Fruit fly (Drosophila melanogaster) whole organism, embryonic: Measurements from ENCODE around the gene CG14357.

Experiments used
- ATbp ChIP-seq: fragments of 200-800 bp; sonication (Bioruptor generic); optimal IDR thresholded peaks from 2 replicates; lab custom pipeline; 2017; ENCODE audit warnings: missing biosample characterization, mild to moderate bottlenecking, missing genetic modification characterization, missing genetic modification reagents
- B-H2 ChIP-seq: fragments of 200-800 bp; sonication (Bioruptor generic); optimal IDR thresholded peaks from 2 replicates; lab custom pipeline; 2018; ENCODE audit warnings: missing biosample characterization, mild to moderate bottlenecking, missing genetic modification characterization
- BtbVII ChIP-seq: fragments of 200-800 bp; sonication (Bioruptor generic); optimal IDR thresholded peaks from 3 replicates; lab custom pipeline; 2017; ENCODE audit warnings: missing biosample characterization, mild to moderate bottlenecking, missing genetic modification characterization
- CG11560 ChIP-seq: fragments of 200-800 bp; sonication (Bioruptor generic); IDR thresholded peaks from 3 replicates; pipeline ENCODE4 v1.3.6; 2022; ENCODE audit warnings: missing biosample characterization, missing genetic modification characterization
- CG14050 ChIP-seq: fragments of 200-800 bp; sonication (Bioruptor generic); IDR thresholded peaks from 3 replicates; pipeline ENCODE4 v1.3.6; 2022; ENCODE audit warnings: missing biosample characterization, missing genetic modification characterization
- CG15269 ChIP-seq: fragments of 200-800 bp; sonication (Bioruptor generic); optimal IDR thresholded peaks from 2 replicates; lab custom pipeline; 2018; ENCODE audit warnings: missing biosample characterization, mild to moderate bottlenecking, missing genetic modification characterization, moderate library complexity
- CG32532 ChIP-seq: fragments of 200-800 bp; sonication (Bioruptor generic); IDR thresholded peaks from 2 replicates; pipeline ENCODE4 v1.3.6; 2022; ENCODE audit warnings: missing biosample characterization, missing genetic modification characterization
- CG34376 ChIP-seq: fragments of 200-800 bp; sonication (Bioruptor generic); optimal IDR thresholded peaks from 2 replicates; lab custom pipeline; 2018; ENCODE audit warnings: missing biosample characterization, mild to moderate bottlenecking, missing genetic modification characterization
- CG5180 ChIP-seq: fragments of 200-800 bp; sonication (Bioruptor generic); optimal IDR thresholded peaks from 3 replicates; lab custom pipeline; 2017; ENCODE audit warnings: missing biosample characterization, missing genetic modification characterization, mild to moderate bottlenecking, moderate library complexity, missing genetic modification reagents
- CG5953 ChIP-seq: fragments of 200-800 bp; sonication (Bioruptor generic); IDR thresholded peaks from 2 replicates; pipeline ENCODE4 v1.3.6; 2022; ENCODE audit warnings: missing biosample characterization, missing genetic modification characterization
- CG6254 ChIP-seq: fragments of 200-800 bp; sonication (Bioruptor generic); optimal IDR thresholded peaks from 3 replicates; lab custom pipeline; 2017; ENCODE audit warnings: mild to moderate bottlenecking, missing biosample characterization, missing genetic modification reagents, missing genetic modification characterization
- CG8089 ChIP-seq: fragments of 200-800 bp; sonication (Bioruptor generic); optimal IDR thresholded peaks from 3 replicates; lab custom pipeline; 2016; ENCODE audit warnings: missing biosample characterization, missing genetic modification characterization
- CG8281 ChIP-seq: fragments of 200-800 bp; sonication (Bioruptor generic); optimal IDR thresholded peaks from 2 replicates; lab custom pipeline; 2018; ENCODE audit warnings: missing biosample characterization, mild to moderate bottlenecking, missing genetic modification characterization, moderate library complexity
- Deaf1 ChIP-seq: fragments of 200-800 bp; optimal IDR thresholded peaks from 3 replicates; lab custom pipeline; 2019; ENCODE audit warnings: missing biosample characterization, mild to moderate bottlenecking, missing genetic modification characterization, moderate library complexity
- HmgZ ChIP-seq: fragments of 200-800 bp; sonication (Bioruptor generic); optimal IDR thresholded peaks from 2 replicates; lab custom pipeline; 2018; ENCODE audit warnings: missing biosample characterization, mild to moderate bottlenecking, missing genetic modification characterization
- MBD-R2 ChIP-seq: fragments of 200-800 bp; sonication (Bioruptor generic); IDR thresholded peaks from 2 replicates; pipeline ENCODE4 v1.3.6; 2022; ENCODE audit warnings: missing biosample characterization, missing genetic modification characterization
- Mad ChIP-seq: fragments of 200-800 bp; sonication (Bioruptor generic); optimal IDR thresholded peaks from 2 replicates; lab custom pipeline; 2016; ENCODE audit warnings: missing biosample characterization, missing genetic modification characterization
- Med ChIP-seq: fragments of 200-800 bp; sonication (Bioruptor generic); peaks from one replicate; lab custom pipeline; 2016; ENCODE audit warnings: missing biosample characterization, missing genetic modification characterization, mild to moderate bottlenecking, inconsistent platforms, moderate library complexity
- Mes4 ChIP-seq: fragments of 200-800 bp; sonication (Bioruptor generic); optimal IDR thresholded peaks from 2 replicates; lab custom pipeline; 2016; ENCODE audit warnings: missing biosample characterization, missing genetic modification characterization
- PHDP ChIP-seq: fragments of 200-800 bp; sonication (Bioruptor generic); optimal IDR thresholded peaks from 3 replicates; lab custom pipeline; 2018; ENCODE audit warnings: missing biosample characterization, mild to moderate bottlenecking, missing genetic modification characterization, moderate library complexity
- Pdp1 ChIP-seq, 2 experiments: fragments of 200-800 bp; sonication (Bioruptor generic); optimal IDR thresholded peaks; 3 replicates each; lab custom pipeline; 2016; ENCODE audit warnings: missing biosample characterization in 2 of 2, missing genetic modification characterization in 2 of 2, mild to moderate bottlenecking in 1 of 2, moderate library complexity in 1 of 2
- Rfx ChIP-seq: fragments of 200-800 bp; sonication (Bioruptor generic); IDR thresholded peaks from 2 replicates; pipeline ENCODE4 v1.3.6; 2022; ENCODE audit warnings: missing biosample characterization, missing genetic modification characterization
- Trl ChIP-seq, 3 experiments: fragments of >200 bp in 2 of 3; fragments of 200-800 bp in 1 of 3; sonication (Bioruptor generic) in 1 of 3; optimal IDR thresholded peaks; 2 replicates in 1 of 3; 3 replicates in 2 of 3; lab custom pipeline; 2016 to 2017; ENCODE audit warnings: missing biosample characterization in 1 of 3, missing genetic modification characterization in 1 of 3
- abd-A ChIP-seq: fragments of 200-800 bp; sonication (Bioruptor generic); optimal IDR thresholded peaks from 3 replicates; lab custom pipeline; 2019; ENCODE audit warnings: missing biosample characterization, mild to moderate bottlenecking, missing genetic modification characterization, moderate library complexity
- bcd ChIP-seq: fragments of 200-800 bp; sonication (Bioruptor generic); optimal IDR thresholded peaks from 2 replicates; lab custom pipeline; 2017; ENCODE audit warnings: missing biosample characterization, mild to moderate bottlenecking, missing genetic modification characterization
- cg ChIP-seq: fragments of 200-800 bp; sonication (Bioruptor generic); optimal IDR thresholded peaks from 3 replicates; lab custom pipeline; 2019; ENCODE audit warnings: missing biosample characterization, mild to moderate bottlenecking, missing genetic modification characterization, moderate library complexity
- chinmo ChIP-seq: fragments of 200-800 bp; sonication (Bioruptor generic); IDR thresholded peaks from 4 replicates; pipeline ENCODE4 v1.3.6; 2022; ENCODE audit warnings: missing biosample characterization, missing genetic modification characterization; ENCODE audit not compliant: partially characterized antibody
- ci ChIP-seq: fragments of 200-800 bp; sonication (Bioruptor generic); IDR thresholded peaks from 3 replicates; pipeline ENCODE4 v1.3.6; 2022; ENCODE audit warnings: missing biosample characterization, missing genetic modification characterization
- esg ChIP-seq: fragments of 200-800 bp; sonication (Bioruptor generic); conservative IDR thresholded peaks from 2 replicates; pipeline ENCODE4 v1.3.6; 2022; ENCODE audit warnings: missing biosample characterization, missing genetic modification characterization
- exex ChIP-seq: fragments of 200-800 bp; sonication (Bioruptor generic); optimal IDR thresholded peaks from 4 replicates; lab custom pipeline; 2018; ENCODE audit warnings: missing biosample characterization, mild to moderate bottlenecking, missing genetic modification characterization, moderate library complexity
- ftz-f1 ChIP-seq: fragments of 200-800 bp; sonication (Bioruptor generic); optimal IDR thresholded peaks from 2 replicates; lab custom pipeline; 2016; ENCODE audit warnings: missing biosample characterization, missing genetic modification characterization
- gfzf ChIP-seq: fragments of 200-800 bp; sonication (Bioruptor generic); optimal IDR thresholded peaks from 2 replicates; lab custom pipeline; 2016; ENCODE audit warnings: missing biosample characterization, mild to moderate bottlenecking, missing genetic modification characterization, moderate library complexity
- her ChIP-seq: fragments of 200-800 bp; sonication (Bioruptor generic); optimal IDR thresholded peaks from 2 replicates; lab custom pipeline; 2016; ENCODE audit warnings: missing biosample characterization, missing genetic modification characterization
- lilli ChIP-seq: fragments of 200-800 bp; sonication (Bioruptor generic); optimal IDR thresholded peaks from 3 replicates; lab custom pipeline; 2016; ENCODE audit warnings: missing biosample characterization, missing genetic modification characterization
- mirr ChIP-seq: fragments of 200-800 bp; sonication (Bioruptor generic); optimal IDR thresholded peaks from 3 replicates; lab custom pipeline; 2018; ENCODE audit warnings: missing biosample characterization, mild to moderate bottlenecking, missing genetic modification characterization
- nom ChIP-seq: fragments of 200-800 bp; sonication (Bioruptor generic); optimal IDR thresholded peaks from 2 replicates; lab custom pipeline; 2017; ENCODE audit warnings: missing biosample characterization, missing genetic modification characterization, mild to moderate bottlenecking, moderate library complexity, missing genetic modification reagents
- row ChIP-seq: fragments of 200-800 bp; sonication (Bioruptor generic); IDR thresholded peaks from 3 replicates; pipeline ENCODE4 v1.3.6; 2022; ENCODE audit warnings: missing biosample characterization, missing genetic modification characterization
- run ChIP-seq: fragments of 200-800 bp; sonication (Bioruptor generic); optimal IDR thresholded peaks from 3 replicates; lab custom pipeline; 2018; ENCODE audit warnings: missing biosample characterization, mild to moderate bottlenecking, missing genetic modification characterization
- salm ChIP-seq: fragments of 200-800 bp; sonication (Bioruptor generic); optimal IDR thresholded peaks from 2 replicates; lab custom pipeline; 2018; ENCODE audit warnings: missing biosample characterization, mild to moderate bottlenecking, missing genetic modification characterization
- sd ChIP-seq: fragments of 200-800 bp; sonication (Bioruptor generic); optimal IDR thresholded peaks from 3 replicates; lab custom pipeline; 2018; ENCODE audit warnings: missing biosample characterization, mild to moderate bottlenecking, missing genetic modification characterization, moderate library complexity
- sqz ChIP-seq: fragments of 200-800 bp; sonication (Bioruptor generic); optimal IDR thresholded peaks from 3 replicates; lab custom pipeline; 2018; ENCODE audit warnings: missing biosample characterization, mild to moderate bottlenecking, missing genetic modification characterization
- tx ChIP-seq: fragments of 200-800 bp; sonication (Bioruptor generic); optimal IDR thresholded peaks from 2 replicates; lab custom pipeline; 2016; ENCODE audit warnings: missing biosample characterization, missing genetic modification characterization
- unpg ChIP-seq: fragments of 200-800 bp; sonication (Bioruptor generic); optimal IDR thresholded peaks from 3 replicates; lab custom pipeline; 2018; ENCODE audit warnings: missing biosample characterization, mild to moderate bottlenecking, missing genetic modification characterization, moderate library complexity
- vfl ChIP-seq: fragments of 200-800 bp; sonication (Bioruptor generic); optimal IDR thresholded peaks from 2 replicates; lab custom pipeline; 2016; ENCODE audit warnings: missing biosample characterization, missing genetic modification characterization
- zen ChIP-seq: fragments of 200-800 bp; sonication (Bioruptor generic); optimal IDR thresholded peaks from 3 replicates; lab custom pipeline; 2018; ENCODE audit warnings: missing biosample characterization, mild to moderate bottlenecking, missing genetic modification characterization, moderate library complexity
- zf30C ChIP-seq: fragments of 200-800 bp; sonication (Bioruptor generic); optimal IDR thresholded peaks from 3 replicates; lab custom pipeline; 2018; ENCODE audit warnings: missing biosample characterization, mild to moderate bottlenecking, missing genetic modification characterization

Gene CG14357

dm6 chr3R:14065241-14065640, 46.7 kb downstream of the CG14357 start:
- no peak for TF ChIP-seq BtbVII (GFP tag; lab: Kevin White, UChicago)
- TF ChIP-seq CG34376 (GFP tag; lab: Kevin White, UChicago), result peak; percentile 35
- TF ChIP-seq CG15269 (tag; lab: Kevin White, UChicago), result no peak
- no peak for TF ChIP-seq her (GFP tag; lab: Kevin White, UChicago)
- peak; percentile 42 for TF ChIP-seq CG8281 (tag; lab: Kevin White, UChicago)
- no peak for TF ChIP-seq CG6254

DNA sequence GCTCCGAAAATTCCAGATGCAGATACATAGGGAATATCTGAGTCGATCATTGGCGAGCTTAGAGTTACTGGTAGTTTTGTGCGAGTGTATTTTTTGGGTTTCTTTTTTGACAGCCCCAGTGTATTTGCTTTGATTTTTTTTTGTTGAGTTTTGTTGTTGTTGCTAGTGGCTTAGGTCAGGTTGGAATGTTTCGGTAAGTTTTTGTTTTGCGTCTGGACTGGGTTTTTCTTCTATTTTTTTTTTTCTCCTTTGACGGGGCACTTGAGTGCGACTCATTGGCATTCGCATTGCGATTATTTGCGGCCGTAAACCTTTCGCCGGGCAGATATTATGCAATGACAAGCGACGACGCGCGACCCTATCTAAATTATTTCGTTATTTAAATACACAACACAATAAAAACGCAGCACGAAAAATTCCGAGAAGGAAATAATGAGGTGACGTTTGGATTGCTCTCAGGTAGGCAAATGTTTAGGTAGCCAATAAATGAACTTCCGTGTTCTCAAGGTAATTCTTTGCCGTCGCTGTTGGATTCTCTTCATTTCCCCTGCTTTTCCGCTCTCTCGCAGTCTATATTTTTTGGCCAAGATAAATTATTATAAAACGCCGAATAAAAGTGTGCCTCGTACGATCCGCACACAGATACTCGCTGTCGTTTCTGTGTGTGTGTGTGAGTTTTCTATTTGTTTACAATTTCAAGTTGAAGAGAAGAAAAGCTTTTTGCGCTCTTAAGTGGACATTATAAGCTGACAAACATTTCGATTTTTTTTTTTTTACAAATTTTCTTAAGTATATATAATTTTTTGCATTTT, 47.6 kb downstream of the CG14357 start:
- TF ChIP-seq ftz-f1 (GFP tag; lab: Kevin White, UChicago), result no peak
- TF ChIP-seq CG8089 (GFP tag; lab: Kevin White, UChicago), result no peak
- TF ChIP-seq bcd (GFP tag; lab: Kevin White, UChicago), result peak; percentile 2
- no peak for TF ChIP-seq unpg (GFP tag; lab: Kevin White, UChicago)
- TF ChIP-seq vfl (GFP tag; lab: Kevin White, UChicago), result no peak
- TF ChIP-seq exex, result peak; percentile 58
- TF ChIP-seq run (tag; lab: Kevin White, UChicago), result peak; percentile 0
- peak; percentile 20 to 72 for TF ChIP-seq Trl (optimal IDR thresholded peaks at IDR 0.05; lab: Kevin White, UChicago)
- no peak for TF ChIP-seq Trl (GFP tag; optimal IDR thresholded peaks at IDR 0.05; lab: Kevin White, UChicago)
- no peak for TF ChIP-seq MBD-R2 (GFP tag; lab: Robert Waterston, UW)
- TF ChIP-seq Mad (GFP tag; lab: Kevin White, UChicago), result no peak
- TF ChIP-seq CG5953 (GFP tag; lab: Robert Waterston, UW), result no peak
- 0 out of 3 replicates have a peak, but pooled peaks have one; percentile 32 for TF ChIP-seq row (GFP tag; lab: Robert Waterston, UW)
- no peak for TF ChIP-seq nom (GFP tag; lab: Kevin White, UChicago)
- peak; percentile 29 for TF ChIP-seq CG5180
- TF ChIP-seq chinmo, result 0 out of 4 replicates have a peak, but pooled peaks have one; percentile 46
- TF ChIP-seq CG14050, result no peak
- peak; percentile 3 for TF ChIP-seq lilli (GFP tag; lab: Kevin White, UChicago)
- 0 out of 3 replicates have a peak, but pooled peaks have one; percentile 19 for TF ChIP-seq ci (GFP tag; lab: Robert Waterston, UW)
- TF ChIP-seq BtbVII (GFP tag; lab: Kevin White, UChicago), result peak; percentile 38
- TF ChIP-seq Pdp1 (GFP tag; optimal IDR thresholded peaks at IDR 0.05; lab: Kevin White, UChicago), result peak in 1 of 2 experiments; percentile 76
- TF ChIP-seq B-H2 (GFP tag; lab: Kevin White, UChicago), result no peak
- no peak for TF ChIP-seq tx (GFP tag; lab: Kevin White, UChicago)
- no peak for TF ChIP-seq gfzf (GFP tag; lab: Kevin White, UChicago)
- no peak for TF ChIP-seq HmgZ (tag; lab: Kevin White, UChicago)
- no peak for TF ChIP-seq ATbp
- peak; percentile 75 for TF ChIP-seq sd (tag; lab: Kevin White, UChicago)
- TF ChIP-seq CG34376 (GFP tag; lab: Kevin White, UChicago), result peak; percentile 45
- TF ChIP-seq PHDP (tag; lab: Kevin White, UChicago), result no peak
- no peak for TF ChIP-seq esg
- peak; percentile 29 for TF ChIP-seq abd-A (tag; lab: Kevin White, UChicago)
- no peak for TF ChIP-seq Mes4 (GFP tag; lab: Kevin White, UChicago)
- peak; percentile 49 for TF ChIP-seq Med
- TF ChIP-seq zf30C (GFP tag; lab: Kevin White, UChicago), result peak; percentile 27
- peak; percentile 44 for TF ChIP-seq mirr
- TF ChIP-seq salm (tag; lab: Kevin White, UChicago), result no peak
- peak; percentile 50 for TF ChIP-seq cg (GFP tag; lab: Kevin White, UChicago)
- peak; percentile 96 for TF ChIP-seq Deaf1 (tag; lab: Kevin White, UChicago)
- TF ChIP-seq CG11560 (tag; lab: Robert Waterston, UW), result no peak
- peak; percentile 23; the same call in 1 of the 2 replicates for TF ChIP-seq Rfx (GFP tag; lab: Robert Waterston, UW)
- TF ChIP-seq zen, result peak; percentile 34
- peak; percentile 60 for TF ChIP-seq sqz (GFP tag; lab: Kevin White, UChicago)
- peak; percentile 26; the same call in 1 of the 2 replicates for TF ChIP-seq CG32532 (GFP tag; lab: Robert Waterston, UW)
